Worm (Caenorhabditis elegans) whole organism, L4/young adult: ENCODE measurements around the gene sms-2.

Source experiments
- dao-5 ChIP-seq: sonication (generic microtip); optimal IDR thresholded peaks from 2 replicates; lab custom pipeline; 2016; ENCODE audit warnings: missing genotype, missing genetic modification characterization, moderate library complexity, missing compliant biosample characterization
- him-1 ChIP-seq: sonication (generic microtip); optimal IDR thresholded peaks from 2 replicates; lab custom pipeline; 2016; ENCODE audit warnings: missing genotype, missing genetic modification reagents, missing genetic modification characterization, missing compliant biosample characterization

DNA sequence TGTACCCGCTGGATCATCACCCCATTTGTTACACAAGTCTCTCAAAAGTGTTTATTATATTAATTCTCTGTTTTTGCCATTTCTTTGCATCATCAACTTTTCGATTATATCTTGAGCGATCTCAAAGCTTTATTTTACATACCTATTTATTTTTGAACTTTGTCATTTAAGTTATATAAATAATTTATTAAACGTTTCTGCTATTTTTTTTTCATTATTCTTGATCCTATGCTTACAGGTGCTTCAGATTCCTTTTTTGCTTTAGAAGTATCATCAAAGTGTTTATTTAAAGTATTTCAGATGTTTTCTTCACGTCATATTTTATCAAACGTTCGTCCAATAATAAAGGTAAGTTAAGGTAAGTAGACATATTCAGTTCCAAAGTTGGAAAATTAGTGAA is 30.6 kb downstream of the sms-2 start, which contains the start of gene F35H12.5:
- TF ChIP-seq him-1: no peak
- no peak for TF ChIP-seq dao-5 (tag; lab: Kevin White, UChicago)
